Worm (Caenorhabditis elegans) whole organism, L2 larva: ENCODE data around the gene tatn-1.

ENCODE experiments used
- C34F6.9 ChIP-seq: fragments of 150-350 bp; optimal IDR thresholded peaks from 2 replicates; lab custom pipeline; 2014; ENCODE audit warnings: missing biosample characterization, missing genetic modification characterization
- F13H6.1 ChIP-seq: sonication (generic microtip); optimal IDR thresholded peaks from 2 replicates; lab custom pipeline; 2016; ENCODE audit warnings: missing genetic modification characterization, missing compliant biosample characterization
- R02D3.7 ChIP-seq: fragments of 150-350 bp; optimal IDR thresholded peaks from 2 replicates; lab custom pipeline; 2014; ENCODE audit warnings: missing biosample characterization, missing genetic modification characterization
- Y55F3AM.14 ChIP-seq: fragments of 200-800 bp; sonication (Bioruptor generic); optimal IDR thresholded peaks from 2 replicates; lab custom pipeline; 2018; ENCODE audit warnings: mild to moderate bottlenecking, missing genetic modification characterization, missing compliant biosample characterization
- ZK546.5 ChIP-seq: sonication (generic microtip); optimal IDR thresholded peaks from 2 replicates; lab custom pipeline; 2017; ENCODE audit warnings: missing biosample characterization, missing genetic modification characterization
- alr-1 ChIP-seq: fragments of 150-350 bp; optimal IDR thresholded peaks from 2 replicates; lab custom pipeline; 2014; ENCODE audit warnings: missing biosample characterization, missing genetic modification characterization
- aly-2 ChIP-seq: fragments of 150-350 bp; optimal IDR thresholded peaks from 2 replicates; lab custom pipeline; 2014; ENCODE audit warnings: missing biosample characterization, missing genetic modification characterization
- ama-1 ChIP-seq: fragments of 150-350 bp; optimal IDR thresholded peaks from 2 replicates; lab custom pipeline; 2018; ENCODE audit warnings: inconsistent platforms
- blmp-1 ChIP-seq: sonication (generic microtip); optimal IDR thresholded peaks from 2 replicates; lab custom pipeline; 2017; ENCODE audit warnings: missing genetic modification characterization, mild to moderate bottlenecking, missing compliant biosample characterization, antibody characterized with exemption, moderate library complexity; ENCODE audit not compliant: insufficient read depth
- ceh-16 ChIP-seq: fragments of 150-350 bp; optimal IDR thresholded peaks from 2 replicates; lab custom pipeline; 2014; ENCODE audit warnings: missing biosample characterization, missing genetic modification characterization
- ceh-82 ChIP-seq: fragments of 150-350 bp; optimal IDR thresholded peaks from 2 replicates; lab custom pipeline; 2014; ENCODE audit warnings: missing biosample characterization, missing genetic modification characterization
- crh-2 ChIP-seq: sonication (generic microtip); optimal IDR thresholded peaks from 2 replicates; lab custom pipeline; 2017; ENCODE audit warnings: missing biosample characterization, missing genetic modification characterization
- dmd-4 ChIP-seq: sonication (generic microtip); optimal IDR thresholded peaks from 2 replicates; lab custom pipeline; 2017; ENCODE audit warnings: missing biosample characterization, missing genetic modification characterization
- egl-27 ChIP-seq: sonication (generic microtip); optimal IDR thresholded peaks from 3 replicates; lab custom pipeline; 2017; ENCODE audit warnings: missing biosample characterization, missing genetic modification reagents, missing genetic modification characterization
- elt-1 ChIP-seq: fragments of 150-350 bp; optimal IDR thresholded peaks from 2 replicates; lab custom pipeline; 2014; ENCODE audit warnings: missing biosample characterization, missing genetic modification characterization
- elt-3 ChIP-seq: sonication (generic microtip); optimal IDR thresholded peaks from 2 replicates; lab custom pipeline; 2017; ENCODE audit warnings: missing biosample characterization, missing genetic modification characterization
- gmeb-1 ChIP-seq: fragments of 150-350 bp; optimal IDR thresholded peaks from 2 replicates; lab custom pipeline; 2014; ENCODE audit warnings: missing biosample characterization, missing genetic modification characterization
- lin-11 ChIP-seq: fragments of 150-350 bp; sonication (generic microtip); optimal IDR thresholded peaks from 2 replicates; lab custom pipeline; 2014; ENCODE audit warnings: missing biosample characterization, missing genetic modification characterization, inconsistent platforms, mixed read lengths
- lin-13 ChIP-seq: fragments of 150-350 bp; optimal IDR thresholded peaks from 2 replicates; lab custom pipeline; 2014; ENCODE audit warnings: missing biosample characterization, missing genetic modification reagents, missing genetic modification characterization
- lin-39 ChIP-seq: fragments of 150-350 bp; optimal IDR thresholded peaks from 2 replicates; lab custom pipeline; 2014; ENCODE audit warnings: missing biosample characterization, missing genetic modification reagents, missing genetic modification characterization
- lsy-2 ChIP-seq, 2 experiments: fragments of 150-350 bp in 1 of 2; sonication (generic microtip) in 1 of 2; optimal IDR thresholded peaks; 2 replicates each; lab custom pipeline; 2014 to 2017; ENCODE audit warnings: missing biosample characterization in 2 of 2, missing genetic modification characterization in 2 of 2
- mab-5 ChIP-seq: fragments of 150-350 bp; optimal IDR thresholded peaks from 2 replicates; lab custom pipeline; 2014; ENCODE audit warnings: missing biosample characterization, missing genetic modification characterization
- mbf-1 ChIP-seq: sonication (generic microtip); optimal IDR thresholded peaks from 2 replicates; lab custom pipeline; 2017; ENCODE audit warnings: missing biosample characterization, missing genetic modification characterization
- mdl-1 ChIP-seq, 2 experiments: fragments of 150-350 bp in 1 of 2; sonication (generic microtip) in 1 of 2; optimal IDR thresholded peaks; 2 replicates each; lab custom pipeline; 2017; ENCODE audit warnings: missing biosample characterization in 2 of 2, missing genetic modification characterization in 2 of 2
- nhr-10 ChIP-seq: sonication (generic microtip); optimal IDR thresholded peaks from 2 replicates; lab custom pipeline; 2017; ENCODE audit warnings: missing biosample characterization, missing genetic modification characterization
- nhr-12 ChIP-seq: fragments of 150-350 bp; optimal IDR thresholded peaks from 2 replicates; lab custom pipeline; 2014; ENCODE audit warnings: missing biosample characterization, missing genetic modification characterization
- nhr-129 ChIP-seq: fragments of 150-350 bp; optimal IDR thresholded peaks from 2 replicates; lab custom pipeline; 2014; ENCODE audit warnings: missing biosample characterization, missing genetic modification characterization
- nhr-21 ChIP-seq: fragments of 150-350 bp; optimal IDR thresholded peaks from 2 replicates; lab custom pipeline; 2014; ENCODE audit warnings: missing biosample characterization, missing genetic modification characterization
- nhr-23 ChIP-seq: fragments of 150-350 bp; optimal IDR thresholded peaks from 2 replicates; lab custom pipeline; 2014; ENCODE audit warnings: missing biosample characterization, missing genetic modification reagents, missing genetic modification characterization
- nhr-237 ChIP-seq: fragments of 150-350 bp; optimal IDR thresholded peaks from 2 replicates; lab custom pipeline; 2014; ENCODE audit warnings: missing biosample characterization, missing genetic modification characterization
- nhr-25 ChIP-seq: fragments of 150-350 bp; sonication (generic microtip); optimal IDR thresholded peaks from 3 replicates; lab custom pipeline; 2014; ENCODE audit warnings: missing biosample characterization, missing genetic modification characterization
- nhr-6 ChIP-seq: fragments of 150-350 bp; optimal IDR thresholded peaks from 2 replicates; lab custom pipeline; 2014; ENCODE audit warnings: missing biosample characterization, missing genetic modification characterization
- nhr-77 ChIP-seq: fragments of 150-350 bp; optimal IDR thresholded peaks from 2 replicates; lab custom pipeline; 2014; ENCODE audit warnings: missing biosample characterization, missing genetic modification characterization
- peb-1 ChIP-seq: fragments of 150-350 bp; optimal IDR thresholded peaks from 2 replicates; lab custom pipeline; 2014; ENCODE audit warnings: missing biosample characterization, missing genetic modification characterization
- sem-4 ChIP-seq: fragments of 150-350 bp; optimal IDR thresholded peaks from 2 replicates; lab custom pipeline; 2014; ENCODE audit warnings: missing biosample characterization, missing genetic modification reagents, missing genetic modification characterization
- skn-1 ChIP-seq: sonication (generic microtip); optimal IDR thresholded peaks from 2 replicates; lab custom pipeline; 2017; ENCODE audit warnings: missing biosample characterization, missing genetic modification characterization
- sma-3 ChIP-seq: sonication (generic microtip); optimal IDR thresholded peaks from 2 replicates; lab custom pipeline; 2016; ENCODE audit warnings: missing genetic modification reagents, missing genetic modification characterization, missing compliant biosample characterization
- sma-9 ChIP-seq, 2 experiments: fragments of 150-350 bp in 1 of 2; sonication (generic microtip) in 1 of 2; optimal IDR thresholded peaks; 2 replicates each; lab custom pipeline; 2014 to 2016; ENCODE audit warnings: missing genetic modification characterization in 2 of 2, mild to moderate bottlenecking in 1 of 2, missing biosample characterization in 1 of 2, missing compliant biosample characterization in 1 of 2, missing genetic modification reagents in 1 of 2, moderate library complexity in 1 of 2
- snpc-4 ChIP-seq: fragments of 150-350 bp; optimal IDR thresholded peaks from 2 replicates; lab custom pipeline; 2014; ENCODE audit warnings: missing biosample characterization, missing genetic modification characterization
- unc-39 ChIP-seq: fragments of 150-350 bp; optimal IDR thresholded peaks from 2 replicates; lab custom pipeline; 2014; ENCODE audit warnings: missing biosample characterization, missing genetic modification characterization
- unc-55 ChIP-seq: fragments of 150-350 bp; sonication (generic microtip); optimal IDR thresholded peaks from 3 replicates; lab custom pipeline; 2014; ENCODE audit warnings: missing biosample characterization, missing genetic modification reagents, missing genetic modification characterization
- unc-62 ChIP-seq: fragments of 150-350 bp; optimal IDR thresholded peaks from 2 replicates; lab custom pipeline; 2014; ENCODE audit warnings: missing biosample characterization, missing genetic modification reagents, missing genetic modification characterization
- zag-1 ChIP-seq: fragments of 150-350 bp; optimal IDR thresholded peaks from 2 replicates; lab custom pipeline; 2014; ENCODE audit warnings: missing biosample characterization, missing genetic modification characterization
- ztf-1 ChIP-seq: fragments of 200-800 bp; sonication (Bioruptor generic); conservative IDR thresholded peaks from 2 replicates; pipeline ENCODE4 v1.3.6; 2022; ENCODE audit warnings: missing genetic modification characterization, missing compliant biosample characterization
- ztf-11 ChIP-seq: sonication (generic microtip); optimal IDR thresholded peaks from 2 replicates; lab custom pipeline; 2017; ENCODE audit warnings: missing biosample characterization, missing genetic modification characterization
- ztf-4 ChIP-seq: fragments of 150-350 bp; optimal IDR thresholded peaks from 2 replicates; lab custom pipeline; 2014; ENCODE audit warnings: missing biosample characterization, missing genetic modification characterization

tatn-1 gene

ce11 chrX:14831531-14831930 lies 40.7 kb downstream of the tatn-1 start, which contains the start of gene dpf-2:
TSS of gene dpf-2 (plus strand) at chrX:14831831.
- TF ChIP-seq zag-1 (tag; lab: Kevin White, UChicago) = no peak
- TF ChIP-seq blmp-1 (tag; lab: Kevin White, UChicago) = no peak
- TF ChIP-seq sma-9 (GFP tag; optimal IDR thresholded peaks at IDR 0.05; lab: Kevin White, UChicago) = no peak
- TF ChIP-seq sma-9 (tag; optimal IDR thresholded peaks at IDR 0.05; lab: Kevin White, UChicago) = no peak
- no peak for TF ChIP-seq C34F6.9
- TF ChIP-seq aly-2 (tag; lab: Kevin White, UChicago) = no peak
- no peak for TF ChIP-seq ceh-16 (tag; lab: Kevin White, UChicago)
- no peak for TF ChIP-seq nhr-25
- TF ChIP-seq skn-1 (tag; lab: Kevin White, UChicago) = no peak
- no peak for TF ChIP-seq Y55F3AM.14 (GFP tag; lab: Kevin White, UChicago)
- TF ChIP-seq nhr-23 (tag; lab: Kevin White, UChicago) = no peak
- TF ChIP-seq sma-3 (GFP tag; lab: Kevin White, UChicago) = no peak
- TF ChIP-seq gmeb-1 (tag; lab: Kevin White, UChicago) = no peak
- TF ChIP-seq nhr-12 (tag; lab: Kevin White, UChicago) = no peak
- no peak for TF ChIP-seq ZK546.5 (tag; lab: Kevin White, UChicago)
- TF ChIP-seq lin-39 (tag; lab: Kevin White, UChicago) = no peak

ce11 chrX:14838339-14838738 lies 47.5 kb downstream of the tatn-1 start:
- TF ChIP-seq ama-1 (lab: Kevin White, UChicago) (no peak), sma-3 (GFP tag; lab: Kevin White, UChicago) (no peak), sma-9 (GFP tag; optimal IDR thresholded peaks at IDR 0.05; lab: Kevin White, UChicago) (peak; percentile 2), sma-9 (tag; optimal IDR thresholded peaks at IDR 0.05; lab: Kevin White, UChicago) (no peak)

- TF ChIP-seq unc-62 (peak; percentile 5), snpc-4 (tag; lab: Kevin White, UChicago) (peak; percentile 57), nhr-12 (tag; lab: Kevin White, UChicago) (no peak), skn-1 (tag; lab: Kevin White, UChicago) (peak; percentile 24), ztf-11 (tag; lab: Kevin White, UChicago) (no peak), F13H6.1 (tag; lab: Kevin White, UChicago) (peak; percentile 94), blmp-1 (tag; lab: Kevin White, UChicago) (no peak), peb-1 (no peak), nhr-237 (tag; lab: Kevin White, UChicago) (no peak), C34F6.9 (peak; percentile 98), unc-39 (tag; lab: Kevin White, UChicago) (peak; percentile 3), mdl-1 (tag; optimal IDR thresholded peaks at IDR 0.05; lab: Kevin White, UChicago) (peak; percentile 74 to 93), aly-2 (tag; lab: Kevin White, UChicago) (no peak), ZK546.5 (tag; lab: Kevin White, UChicago) (peak; percentile 5), dmd-4 (peak; percentile 42), nhr-10 (tag; lab: Kevin White, UChicago) (no peak), lin-39 (tag; lab: Kevin White, UChicago) (peak; percentile 50), nhr-25 (peak; percentile 37), nhr-21 (tag; lab: Kevin White, UChicago) (peak; percentile 44), ceh-16 (tag; lab: Kevin White, UChicago) (no peak), alr-1 (tag; lab: Kevin White, UChicago) (no peak), sma-3 (GFP tag; lab: Kevin White, UChicago) (peak; percentile 52), gmeb-1 (tag; lab: Kevin White, UChicago) (peak; percentile 54), ztf-1 (GFP tag; lab: Robert Waterston, UW) (no peak), ztf-4 (tag; lab: Kevin White, UChicago) (peak; percentile 78), nhr-6 (peak; percentile 87), elt-1 (tag; lab: Kevin White, UChicago) (no peak), egl-27 (tag; lab: Kevin White, UChicago) (peak; percentile 96), zag-1 (tag; lab: Kevin White, UChicago) (peak; percentile 96), lin-13 (GFP tag; lab: Kevin White, UChicago) (peak; percentile 90), lsy-2 (tag; optimal IDR thresholded peaks at IDR 0.05; lab: Kevin White, UChicago) (peak; percentile 43 to 89), mab-5 (tag; lab: Kevin White, UChicago) (peak; percentile 89), nhr-77 (no peak), unc-55 (GFP tag; lab: Kevin White, UChicago) (peak; percentile 94), mbf-1 (tag; lab: Kevin White, UChicago) (no peak), nhr-129 (peak; percentile 98), Y55F3AM.14 (GFP tag; lab: Kevin White, UChicago) (peak; percentile 81), ceh-82 (tag; lab: Kevin White, UChicago) (peak; percentile 51), lin-11 (tag; lab: Kevin White, UChicago) (peak; percentile 85), R02D3.7 (no peak), nhr-23 (tag; lab: Kevin White, UChicago) (no peak), sem-4 (tag; lab: Kevin White, UChicago) (peak; percentile 87), elt-3 (tag; lab: Kevin White, UChicago) (no peak), crh-2 (tag; lab: Kevin White, UChicago) (peak; percentile 93), sma-9 (GFP tag; optimal IDR thresholded peaks at IDR 0.05; lab: Kevin White, UChicago) (peak; percentile 93), sma-9 (tag; optimal IDR thresholded peaks at IDR 0.05; lab: Kevin White, UChicago) (no peak), ama-1 (lab: Kevin White, UChicago) (peak; percentile 39)
These were observed 50.2 kb downstream of the tatn-1 start for ce11 chrX:14841030-14841429.
